Fruit fly (Drosophila melanogaster) whole organism, embryonic: ENCODE data around the gene LanB1.
A peak's percentile ranks its signal among the peaks of the same experiment; 100 is the strongest.

ENCODE experiments used
- BEAF-32 ChIP-seq: fragments of 200-800 bp; sonication (Bioruptor generic); optimal IDR thresholded peaks from 3 replicates; lab custom pipeline; 2017; ENCODE audit warnings: missing biosample characterization, missing genetic modification characterization, mild to moderate bottlenecking, moderate library complexity, missing genetic modification reagents
- CG10565 ChIP-seq: fragments of 200-800 bp; sonication (Bioruptor generic); optimal IDR thresholded peaks from 3 replicates; lab custom pipeline; 2016; ENCODE audit warnings: missing biosample characterization, mild to moderate bottlenecking, missing genetic modification characterization
- CG10654 ChIP-seq: fragments of 200-800 bp; sonication (Bioruptor generic); optimal IDR thresholded peaks from 2 replicates; lab custom pipeline; 2016; ENCODE audit warnings: missing biosample characterization, missing genetic modification characterization
- CG11696 ChIP-seq: fragments of 200-800 bp; sonication (Bioruptor generic); IDR thresholded peaks from 2 replicates; pipeline ENCODE4 v1.3.6; 2022; ENCODE audit warnings: missing biosample characterization, missing genetic modification characterization
- CG13123 ChIP-seq: fragments of 200-800 bp; sonication (Bioruptor generic); optimal IDR thresholded peaks from 2 replicates; lab custom pipeline; 2016; ENCODE audit warnings: missing biosample characterization, missing genetic modification characterization
- CG14965 ChIP-seq: fragments of 200-800 bp; sonication (Bioruptor generic); optimal IDR thresholded peaks from 2 replicates; lab custom pipeline; 2016; ENCODE audit warnings: missing biosample characterization, missing genetic modification characterization, borderline replicate concordance
- CG1832 ChIP-seq: fragments of 200-800 bp; sonication (Bioruptor generic); optimal IDR thresholded peaks from 2 replicates; lab custom pipeline; 2017; ENCODE audit warnings: missing biosample characterization, mild to moderate bottlenecking, missing genetic modification characterization, inconsistent platforms
- CG2889 ChIP-seq: fragments of 200-800 bp; sonication (Bioruptor generic); IDR thresholded peaks from 3 replicates; pipeline ENCODE4 v1.3.6; 2022; ENCODE audit warnings: missing biosample characterization, missing genetic modification characterization
- CG42726 ChIP-seq: fragments of 200-800 bp; sonication (Bioruptor generic); IDR thresholded peaks from 2 replicates; pipeline ENCODE4 v1.3.6; 2022; ENCODE audit warnings: missing biosample characterization, missing genetic modification characterization; ENCODE audit not compliant: partially characterized antibody
- CG4282 ChIP-seq: fragments of 200-800 bp; sonication (Bioruptor generic); optimal IDR thresholded peaks from 2 replicates; lab custom pipeline; 2016; ENCODE audit warnings: missing biosample characterization, missing genetic modification characterization
- CG4730 ChIP-seq: fragments of 200-800 bp; sonication (Bioruptor generic); IDR thresholded peaks from 2 replicates; pipeline ENCODE4 v1.3.6; 2022; ENCODE audit warnings: missing biosample characterization, missing genetic modification characterization
- CG4820 ChIP-seq: fragments of 200-800 bp; sonication (Bioruptor generic); optimal IDR thresholded peaks from 3 replicates; lab custom pipeline; 2016; ENCODE audit warnings: missing biosample characterization, missing genetic modification characterization
- CG5953 ChIP-seq: fragments of 200-800 bp; sonication (Bioruptor generic); IDR thresholded peaks from 2 replicates; pipeline ENCODE4 v1.3.6; 2022; ENCODE audit warnings: missing biosample characterization, missing genetic modification characterization
- CG7786 ChIP-seq: fragments of 200-800 bp; sonication (Bioruptor generic); optimal IDR thresholded peaks from 2 replicates; lab custom pipeline; 2016; ENCODE audit warnings: missing biosample characterization, missing genetic modification characterization
- CG8388 ChIP-seq: fragments of 200-800 bp; sonication (Bioruptor generic); optimal IDR thresholded peaks from 2 replicates; lab custom pipeline; 2019; ENCODE audit warnings: missing biosample characterization, mild to moderate bottlenecking, missing genetic modification characterization, moderate library complexity
- CG9876 ChIP-seq: fragments of 200-800 bp; sonication (Bioruptor generic); optimal IDR thresholded peaks from 2 replicates; lab custom pipeline; 2016; ENCODE audit warnings: missing biosample characterization, missing genetic modification characterization
- CG9932 ChIP-seq: fragments of 200-800 bp; sonication (Bioruptor generic); IDR thresholded peaks from 2 replicates; pipeline ENCODE4 v1.3.6; 2022; ENCODE audit warnings: missing biosample characterization, missing genetic modification characterization
- CoRest ChIP-seq: fragments of 200-800 bp; sonication (Bioruptor generic); optimal IDR thresholded peaks from 3 replicates; lab custom pipeline; 2018; ENCODE audit warnings: missing biosample characterization, mild to moderate bottlenecking, missing genetic modification characterization, moderate library complexity
- CrebB ChIP-seq: fragments of 200-800 bp; sonication (Bioruptor generic); optimal IDR thresholded peaks from 3 replicates; lab custom pipeline; 2018; ENCODE audit warnings: missing biosample characterization, mild to moderate bottlenecking, missing genetic modification characterization
- Deaf1 ChIP-seq: fragments of 200-800 bp; optimal IDR thresholded peaks from 3 replicates; lab custom pipeline; 2019; ENCODE audit warnings: missing biosample characterization, mild to moderate bottlenecking, missing genetic modification characterization, moderate library complexity
- E2f1 ChIP-seq: fragments of 200-800 bp; sonication (Bioruptor generic); IDR thresholded peaks from 2 replicates; pipeline ENCODE4 v1.3.6; 2022; ENCODE audit warnings: missing biosample characterization, missing genetic modification characterization
- Eip74EF ChIP-seq, 2 experiments: fragments of 200-800 bp in 1 of 2; fragments of >200 bp in 1 of 2; sonication (Bioruptor generic) in 1 of 2; optimal IDR thresholded peaks; 2 replicates each; lab custom pipeline; 2017 to 2019; ENCODE audit warnings: missing biosample characterization in 2 of 2, missing genetic modification characterization in 2 of 2, mild to moderate bottlenecking in 1 of 2, moderate library complexity in 1 of 2
- Lhr ChIP-seq: fragments of 200-800 bp; sonication (Bioruptor generic); optimal IDR thresholded peaks from 3 replicates; lab custom pipeline; 2017; ENCODE audit warnings: mild to moderate bottlenecking, missing biosample characterization, missing genetic modification reagents, missing genetic modification characterization
- NFAT ChIP-seq: fragments of 200-800 bp; sonication (Bioruptor generic); IDR thresholded peaks from 2 replicates; pipeline ENCODE4 v1.3.6; 2022; ENCODE audit warnings: missing biosample characterization, missing genetic modification characterization
- Oaz ChIP-seq: fragments of 200-800 bp; sonication (Bioruptor generic); IDR thresholded peaks from 2 replicates; pipeline ENCODE4 v1.3.6; 2022; ENCODE audit warnings: missing biosample characterization, missing genetic modification characterization
- Pdp1 ChIP-seq, 2 experiments: fragments of 200-800 bp; sonication (Bioruptor generic); optimal IDR thresholded peaks; 3 replicates each; lab custom pipeline; 2016; ENCODE audit warnings: missing biosample characterization in 2 of 2, missing genetic modification characterization in 2 of 2, mild to moderate bottlenecking in 1 of 2, moderate library complexity in 1 of 2
- Rx ChIP-seq: fragments of 200-800 bp; sonication (Bioruptor generic); IDR thresholded peaks from 2 replicates; pipeline ENCODE4 v1.3.6; 2022; ENCODE audit warnings: missing biosample characterization, missing genetic modification characterization
- Xbp1 ChIP-seq: fragments of 200-800 bp; sonication (Bioruptor generic); optimal IDR thresholded peaks from 3 replicates; lab custom pipeline; 2016; ENCODE audit warnings: missing biosample characterization, mild to moderate bottlenecking, missing genetic modification characterization
- YL-1 ChIP-seq: fragments of 200-800 bp; sonication (Bioruptor generic); optimal IDR thresholded peaks from 3 replicates; lab custom pipeline; 2017; ENCODE audit warnings: missing biosample characterization, mild to moderate bottlenecking, missing genetic modification characterization
- corto ChIP-seq: fragments of 200-800 bp; sonication (Bioruptor generic); optimal IDR thresholded peaks from 2 replicates; lab custom pipeline; 2016; ENCODE audit warnings: missing biosample characterization, mild to moderate bottlenecking, missing genetic modification characterization, moderate library complexity
- crol ChIP-seq: fragments of 200-800 bp; sonication (Bioruptor generic); IDR thresholded peaks from 2 replicates; pipeline ENCODE4 v1.3.6; 2022; ENCODE audit warnings: missing biosample characterization, missing genetic modification characterization
- danr ChIP-seq: fragments of 200-800 bp; sonication (Bioruptor generic); IDR thresholded peaks from 2 replicates; pipeline ENCODE4 v1.3.6; 2022; ENCODE audit warnings: missing biosample characterization, missing genetic modification characterization
- dpn ChIP-seq, 2 experiments: fragments of 200-800 bp; sonication (Bioruptor generic); optimal IDR thresholded peaks; 3 replicates each; lab custom pipeline; 2016; ENCODE audit warnings: missing biosample characterization in 2 of 2, missing genetic modification characterization in 2 of 2
- exex ChIP-seq: fragments of 200-800 bp; sonication (Bioruptor generic); optimal IDR thresholded peaks from 4 replicates; lab custom pipeline; 2018; ENCODE audit warnings: missing biosample characterization, mild to moderate bottlenecking, missing genetic modification characterization, moderate library complexity
- fd102C ChIP-seq: fragments of 200-800 bp; sonication (Bioruptor generic); optimal IDR thresholded peaks from 2 replicates; lab custom pipeline; 2018; ENCODE audit warnings: missing biosample characterization, mild to moderate bottlenecking, missing genetic modification characterization, moderate library complexity
- fd3F ChIP-seq: fragments of 200-800 bp; sonication (Bioruptor generic); optimal IDR thresholded peaks from 2 replicates; lab custom pipeline; 2018; ENCODE audit warnings: missing biosample characterization, mild to moderate bottlenecking, missing genetic modification characterization, moderate library complexity
- gfzf ChIP-seq: fragments of 200-800 bp; sonication (Bioruptor generic); optimal IDR thresholded peaks from 2 replicates; lab custom pipeline; 2016; ENCODE audit warnings: missing biosample characterization, mild to moderate bottlenecking, missing genetic modification characterization, moderate library complexity
- gsb-n ChIP-seq: fragments of 200-800 bp; sonication (Bioruptor generic); optimal IDR thresholded peaks from 3 replicates; lab custom pipeline; 2018; ENCODE audit warnings: missing biosample characterization, mild to moderate bottlenecking, missing genetic modification characterization
- hkb ChIP-seq, 2 experiments: fragments of 200-800 bp in 1 of 2; fragments of >200 bp in 1 of 2; sonication (Bioruptor generic) in 1 of 2; IDR thresholded peaks in 1 of 2; optimal IDR thresholded peaks in 1 of 2; 2 replicates each; pipeline versions ENCODE4 v1.3.6 to Lab custom; 2017 to 2022; ENCODE audit warnings: missing biosample characterization in 1 of 2, missing genetic modification characterization in 1 of 2
- ind ChIP-seq: fragments of 200-800 bp; sonication (Bioruptor generic); optimal IDR thresholded peaks from 3 replicates; lab custom pipeline; 2016; ENCODE audit warnings: missing biosample characterization, missing genetic modification characterization
- inv ChIP-seq: fragments of 200-800 bp; sonication (Bioruptor generic); IDR thresholded peaks from 2 replicates; pipeline ENCODE4 v1.3.6; 2022; ENCODE audit warnings: missing biosample characterization, missing genetic modification characterization; ENCODE audit not compliant: partially characterized antibody
- kah ChIP-seq: fragments of 200-800 bp; sonication (Bioruptor generic); optimal IDR thresholded peaks from 2 replicates; lab custom pipeline; 2018; ENCODE audit warnings: missing biosample characterization, mild to moderate bottlenecking, missing genetic modification characterization
- lab ChIP-seq: fragments of 200-800 bp; sonication (Bioruptor generic); optimal IDR thresholded peaks from 3 replicates; lab custom pipeline; 2017; ENCODE audit warnings: missing biosample characterization, missing genetic modification characterization, mild to moderate bottlenecking, moderate library complexity, missing genetic modification reagents
- mld ChIP-seq: fragments of 200-800 bp; sonication (Bioruptor generic); IDR thresholded peaks from 3 replicates; pipeline ENCODE4 v1.3.6; 2022; ENCODE audit warnings: missing biosample characterization, missing genetic modification characterization; ENCODE audit not compliant: partially characterized antibody
- pho ChIP-seq: fragments of 200-800 bp; sonication (Bioruptor generic); optimal IDR thresholded peaks from 2 replicates; lab custom pipeline; 2016; ENCODE audit warnings: missing biosample characterization, missing genetic modification characterization
- ranshi ChIP-seq: fragments of 200-800 bp; sonication (Bioruptor generic); IDR thresholded peaks from 2 replicates; pipeline ENCODE4 v1.3.6; 2022; ENCODE audit warnings: missing biosample characterization, missing genetic modification characterization
- sens ChIP-seq: fragments of 200-800 bp; sonication (Bioruptor generic); peaks from one replicate; lab custom pipeline; 2016; ENCODE audit warnings: missing biosample characterization, missing genetic modification characterization
- seq ChIP-seq: fragments of 200-800 bp; sonication (Bioruptor generic); IDR thresholded peaks from 2 replicates; pipeline ENCODE4 v1.3.6; 2022; ENCODE audit warnings: missing biosample characterization, missing genetic modification characterization

The LanB1 gene

DNA sequence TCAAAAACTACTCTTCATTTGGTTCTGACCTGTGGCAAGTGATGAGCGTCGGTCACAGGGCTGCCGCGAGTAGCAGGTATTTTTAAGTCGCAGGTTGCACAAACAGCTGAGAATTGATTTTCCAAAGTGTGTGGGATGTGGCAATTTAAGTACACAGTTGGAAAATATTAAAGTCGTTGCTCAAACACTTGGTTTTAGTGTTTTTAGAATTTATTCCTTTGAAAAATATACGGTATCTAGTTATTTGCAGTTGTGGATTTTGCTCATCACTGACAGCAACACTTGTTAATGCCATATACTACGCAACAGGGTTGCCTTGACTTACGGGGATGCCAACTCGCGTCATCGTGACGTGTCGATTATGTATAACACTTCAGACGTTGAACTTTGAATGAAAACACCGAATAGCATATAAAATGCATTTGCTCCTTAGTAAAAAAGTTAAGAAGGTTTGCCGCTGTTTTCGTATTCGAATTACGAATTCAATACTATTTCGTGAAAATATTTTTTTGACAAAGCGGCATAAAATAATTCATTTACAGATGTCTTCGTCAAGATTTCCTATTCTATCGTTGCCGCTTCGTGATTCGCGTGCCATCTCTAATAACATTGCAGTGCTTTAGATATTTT lies 11.3 kb upstream of the LanB1 start, which contains the start of the genes Herp and r2d2 (continued):
- peak; percentile 76 for TF ChIP-seq CG13123 (GFP tag; lab: Kevin White, UChicago)
- TF ChIP-seq YL-1 (GFP tag; lab: Kevin White, UChicago): peak; percentile 78
- peak; percentile 95 for TF ChIP-seq CG9932 (GFP tag; lab: Robert Waterston, UW)
- TF ChIP-seq CG7786: peak; percentile 95
- TF ChIP-seq Eip74EF (GFP tag; optimal IDR thresholded peaks at IDR 0.05; lab: Kevin White, UChicago): peak in 1 of 2 experiments; percentile 69
- TF ChIP-seq kah: peak; percentile 95
- TF ChIP-seq danr (GFP tag; lab: Robert Waterston, UW): peak; percentile 71
- peak; percentile 54 for TF ChIP-seq CG14965 (GFP tag; lab: Kevin White, UChicago)
- TF ChIP-seq lab: peak; percentile 93
- peak; percentile 84 for TF ChIP-seq fd3F (GFP tag; lab: Kevin White, UChicago)
- no peak for TF ChIP-seq CG11696 (GFP tag; lab: Robert Waterston, UW)
- TF ChIP-seq CG1832 (GFP tag; lab: Kevin White, UChicago): no peak
- TF ChIP-seq fd102C (GFP tag; lab: Kevin White, UChicago): peak; percentile 77
- TF ChIP-seq CG4820 (GFP tag; lab: Kevin White, UChicago): peak; percentile 91
- peak; percentile 98 for TF ChIP-seq sens (GFP tag; lab: Kevin White, UChicago)
- peak; percentile 51; the same call in 1 of the 2 replicates for TF ChIP-seq CG5953
- peak; percentile 95 for TF ChIP-seq pho (GFP tag; lab: Kevin White, UChicago)
- peak; percentile 95 for TF ChIP-seq CoRest
- TF ChIP-seq CG4730: peak; percentile 78
- peak; percentile 66 for TF ChIP-seq Deaf1
- peak; percentile 58; the same call in 2 of the 3 replicates for TF ChIP-seq CG2889 (GFP tag; lab: Robert Waterston, UW)
- peak; percentile 38 for TF ChIP-seq gfzf (GFP tag; lab: Kevin White, UChicago)
- TF ChIP-seq corto (GFP tag; lab: Kevin White, UChicago): peak; percentile 48
- peak; percentile 90 for TF ChIP-seq CG9876 (GFP tag; lab: Kevin White, UChicago)
- TF ChIP-seq NFAT (GFP tag; lab: Robert Waterston, UW): peak; percentile 79
- peak; percentile 93 for TF ChIP-seq Pdp1 (GFP tag; optimal IDR thresholded peaks at IDR 0.05; lab: Kevin White, UChicago)
- peak; percentile 84 for TF ChIP-seq BEAF-32 (GFP tag; lab: Kevin White, UChicago)
- peak; percentile 73 for TF ChIP-seq inv (GFP tag; lab: Robert Waterston, UW)
- peak; percentile 74 for TF ChIP-seq CG10565 (GFP tag; lab: Kevin White, UChicago)
- peak; percentile 68 for TF ChIP-seq E2f1 (GFP tag; lab: Robert Waterston, UW)
- no peak; the same call in none of the 2 replicates for TF ChIP-seq CG42726 (GFP tag; lab: Robert Waterston, UW)
- peak; percentile 81 for TF ChIP-seq CrebB (tag; lab: Kevin White, UChicago)
- peak; percentile 78 for TF ChIP-seq Rx (GFP tag; lab: Robert Waterston, UW)
- TF ChIP-seq ranshi: peak; percentile 83; the same call in 1 of the 2 replicates
- TF ChIP-seq CG10654 (GFP tag; lab: Kevin White, UChicago): peak; percentile 83
- TF ChIP-seq hkb (optimal IDR thresholded peaks at IDR 0.05; lab: Kevin White, UChicago): peak; percentile 12
- TF ChIP-seq hkb (GFP tag; IDR thresholded peaks at IDR 0.05; lab: Robert Waterston, UW): peak; percentile 88
- TF ChIP-seq Xbp1 (GFP tag; lab: Kevin White, UChicago): peak; percentile 100
- TF ChIP-seq exex (tag; lab: Kevin White, UChicago): peak; percentile 65
- TF ChIP-seq ind (GFP tag; lab: Kevin White, UChicago): peak; percentile 93
- no peak for TF ChIP-seq mld (GFP tag; lab: Robert Waterston, UW)
- TF ChIP-seq seq (GFP tag; lab: Robert Waterston, UW): peak; percentile 70
- TF ChIP-seq dpn (GFP tag; optimal IDR thresholded peaks at IDR 0.05; lab: Kevin White, UChicago): peak; percentile 93 to 96
- peak; percentile 71 for TF ChIP-seq Lhr (GFP tag; lab: Kevin White, UChicago)
- TF ChIP-seq CG4282: peak; percentile 90
- peak; percentile 79 for TF ChIP-seq Oaz (GFP tag; lab: Robert Waterston, UW)
- peak; percentile 53; the same call in 1 of the 2 replicates for TF ChIP-seq crol (GFP tag; lab: Robert Waterston, UW)
- TF ChIP-seq CG8388 (GFP tag; lab: Kevin White, UChicago): peak; percentile 73
- TF ChIP-seq gsb-n (tag; lab: Kevin White, UChicago): peak; percentile 79
